Worm (Caenorhabditis elegans) whole organism, L1 larva: ENCODE data around the gene F10E9.3.

Experiments
- C04F5.9 ChIP-seq: sonication (generic microtip); optimal IDR thresholded peaks from 2 replicates; lab custom pipeline; 2016; ENCODE audit warnings: missing genetic modification characterization, missing compliant biosample characterization
- C16A3.4 ChIP-seq: fragments of 150-350 bp; optimal IDR thresholded peaks from 2 replicates; lab custom pipeline; 2014; ENCODE audit warnings: missing biosample characterization, missing genetic modification characterization
- F16B12.6 ChIP-seq: fragments of 150-350 bp; optimal IDR thresholded peaks from 2 replicates; lab custom pipeline; 2014; ENCODE audit warnings: missing biosample characterization, missing genetic modification characterization
- Y116A8C.19 ChIP-seq: sonication (generic microtip); optimal IDR thresholded peaks from 2 replicates; lab custom pipeline; 2016; ENCODE audit warnings: missing compliant biosample characterization, missing genetic modification characterization, borderline replicate concordance
- aha-1 ChIP-seq: fragments of 150-350 bp; optimal IDR thresholded peaks from 2 replicates; lab custom pipeline; 2014; ENCODE audit warnings: missing biosample characterization, missing genetic modification characterization
- alr-1 ChIP-seq: fragments of 200-800 bp; sonication (Bioruptor generic); optimal IDR thresholded peaks from 2 replicates; lab custom pipeline; 2018; ENCODE audit warnings: borderline replicate concordance, mild to moderate bottlenecking, missing genetic modification characterization, missing compliant biosample characterization
- blmp-1 ChIP-seq: fragments of 150-350 bp; optimal IDR thresholded peaks from 2 replicates; lab custom pipeline; 2014; ENCODE audit warnings: missing biosample characterization, missing genetic modification characterization
- ceh-63 ChIP-seq: fragments of 200-800 bp; sonication (Bioruptor generic); optimal IDR thresholded peaks from 2 replicates; lab custom pipeline; 2018; ENCODE audit warnings: mild to moderate bottlenecking, missing genetic modification characterization, missing compliant biosample characterization
- ceh-8 ChIP-seq: fragments of 200-800 bp; sonication (Bioruptor generic); optimal IDR thresholded peaks from 2 replicates; lab custom pipeline; 2018; ENCODE audit warnings: mild to moderate bottlenecking, missing genetic modification characterization, moderate library complexity, missing compliant biosample characterization
- ceh-82 ChIP-seq, 3 experiments: fragments of 150-350 bp in 1 of 3; sonication (generic microtip) in 2 of 3; optimal IDR thresholded peaks; 2 replicates each; lab custom pipeline; 2014 to 2017; ENCODE audit warnings: missing biosample characterization in 3 of 3, missing genetic modification characterization in 3 of 3
- ceh-90 ChIP-seq: sonication (generic microtip); optimal IDR thresholded peaks from 2 replicates; lab custom pipeline; 2016; ENCODE audit warnings: missing genetic modification characterization, missing compliant biosample characterization
- dpl-1 ChIP-seq, 3 experiments: fragments of 150-350 bp in 2 of 3; sonication (generic microtip) in 1 of 3; optimal IDR thresholded peaks; 2 replicates each; lab custom pipeline; 2014 to 2017; ENCODE audit warnings: missing biosample characterization in 3 of 3, missing genetic modification characterization in 3 of 3, missing genetic modification reagents in 3 of 3
- efl-1 ChIP-seq, 4 experiments: fragments of 150-350 bp; optimal IDR thresholded peaks in 3 of 4; peaks in 1 of 4; 1 replicate in 1 of 4; 2 replicates in 3 of 4; lab custom pipeline; 2014; ENCODE audit warnings: missing biosample characterization in 2 of 4, missing genetic modification characterization in 2 of 4, missing genetic modification reagents in 2 of 4
- efl-3 ChIP-seq: fragments of 200-800 bp; sonication (Bioruptor generic); optimal IDR thresholded peaks from 2 replicates; lab custom pipeline; 2018; ENCODE audit warnings: mild to moderate bottlenecking, missing genetic modification characterization, missing compliant biosample characterization
- elt-2 ChIP-seq: sonication (generic microtip); optimal IDR thresholded peaks from 2 replicates; lab custom pipeline; 2016; ENCODE audit warnings: missing genetic modification characterization, mild to moderate bottlenecking, inconsistent platforms, missing compliant biosample characterization, missing genetic modification reagents
- elt-3 ChIP-seq, 6 experiments: fragments of 150-350 bp in 1 of 6; sonication (generic microtip); optimal IDR thresholded peaks; 2 replicates each; lab custom pipeline; 2017 to 2018; ENCODE audit warnings: missing biosample characterization in 6 of 6, missing genetic modification characterization in 6 of 6, inconsistent platforms in 1 of 6
- fkh-10 ChIP-seq: sonication (generic microtip); optimal IDR thresholded peaks from 2 replicates; lab custom pipeline; 2017; ENCODE audit warnings: missing biosample characterization, missing genetic modification reagents, missing genetic modification characterization
- fkh-4 ChIP-seq: sonication (generic microtip); optimal IDR thresholded peaks from 2 replicates; lab custom pipeline; 2016; ENCODE audit warnings: missing compliant biosample characterization, missing genetic modification characterization, borderline replicate concordance
- fkh-8 ChIP-seq: sonication (generic microtip); optimal IDR thresholded peaks from 2 replicates; lab custom pipeline; 2016; ENCODE audit warnings: mild to moderate bottlenecking, missing genetic modification characterization, missing compliant biosample characterization
- fos-1 ChIP-seq: fragments of 150-350 bp; optimal IDR thresholded peaks from 2 replicates; lab custom pipeline; 2014; ENCODE audit warnings: missing biosample characterization, missing genetic modification characterization
- grh-1 ChIP-seq: fragments of 200-800 bp; sonication (Bioruptor generic); IDR thresholded peaks from 2 replicates; pipeline ENCODE4 v1.3.6; 2022; ENCODE audit warnings: missing genetic modification reagents, missing genetic modification characterization, missing compliant biosample characterization
- irx-1 ChIP-seq: sonication (generic microtip); optimal IDR thresholded peaks from 2 replicates; lab custom pipeline; 2016; ENCODE audit warnings: missing genetic modification characterization, missing compliant biosample characterization
- lin-13 ChIP-seq: fragments of 150-350 bp; optimal IDR thresholded peaks from 2 replicates; lab custom pipeline; 2014; ENCODE audit warnings: missing biosample characterization, missing genetic modification reagents, missing genetic modification characterization
- lin-14 ChIP-seq: fragments of 200-800 bp; sonication (Bioruptor generic); optimal IDR thresholded peaks from 2 replicates; lab custom pipeline; 2018; ENCODE audit warnings: mild to moderate bottlenecking, missing genetic modification characterization, moderate library complexity, missing compliant biosample characterization
- lsy-2 ChIP-seq, 2 experiments: fragments of 150-350 bp; optimal IDR thresholded peaks; 2 replicates each; lab custom pipeline; 2014; ENCODE audit warnings: missing biosample characterization in 2 of 2, missing genetic modification characterization in 2 of 2
- mab-9 ChIP-seq: fragments of 200-800 bp; sonication (Bioruptor generic); IDR thresholded peaks from 2 replicates; pipeline ENCODE4 v1.3.6; 2022; ENCODE audit warnings: missing genetic modification reagents, missing genetic modification characterization, missing compliant biosample characterization
- mef-2 ChIP-seq: fragments of 150-350 bp; optimal IDR thresholded peaks from 2 replicates; lab custom pipeline; 2014; ENCODE audit warnings: missing biosample characterization, missing genetic modification characterization
- mep-1 ChIP-seq: fragments of 150-350 bp; optimal IDR thresholded peaks from 2 replicates; lab custom pipeline; 2014; ENCODE audit warnings: missing biosample characterization, missing genetic modification characterization
- nhr-11 ChIP-seq: fragments of 150-350 bp; optimal IDR thresholded peaks from 2 replicates; lab custom pipeline; 2014; ENCODE audit warnings: missing biosample characterization, missing genetic modification characterization
- nhr-12 ChIP-seq: sonication (generic microtip); optimal IDR thresholded peaks from 2 replicates; lab custom pipeline; 2017; ENCODE audit warnings: missing biosample characterization, missing genetic modification characterization
- nhr-19 ChIP-seq: fragments of 200-800 bp; sonication (Bioruptor generic); conservative IDR thresholded peaks from 2 replicates; pipeline ENCODE4 v1.3.6; 2022; ENCODE audit warnings: missing genetic modification characterization, missing compliant biosample characterization
- nhr-20 ChIP-seq: sonication (generic microtip); optimal IDR thresholded peaks from 2 replicates; lab custom pipeline; 2016; ENCODE audit warnings: mild to moderate bottlenecking, missing genetic modification characterization, missing compliant biosample characterization
- nhr-28 ChIP-seq: fragments of 150-350 bp; optimal IDR thresholded peaks from 2 replicates; lab custom pipeline; 2014; ENCODE audit warnings: missing biosample characterization, missing genetic modification characterization
- nhr-71 ChIP-seq: sonication (generic microtip); optimal IDR thresholded peaks from 2 replicates; lab custom pipeline; 2016; ENCODE audit warnings: mild to moderate bottlenecking, missing genetic modification characterization, moderate library complexity, missing compliant biosample characterization
- nhr-76 ChIP-seq: sonication (generic microtip); optimal IDR thresholded peaks from 2 replicates; lab custom pipeline; 2017; ENCODE audit warnings: missing biosample characterization, missing genetic modification characterization
- nhr-77 ChIP-seq: fragments of 150-350 bp; optimal IDR thresholded peaks from 2 replicates; lab custom pipeline; 2014; ENCODE audit warnings: missing biosample characterization, missing genetic modification characterization
- nhr-84 ChIP-seq: sonication (generic microtip); optimal IDR thresholded peaks from 2 replicates; lab custom pipeline; 2017; ENCODE audit warnings: missing biosample characterization, missing genetic modification characterization
- nhr-85 ChIP-seq: sonication (generic microtip); peaks from one replicate; lab custom pipeline; 2016; ENCODE audit warnings: missing genetic modification characterization, inconsistent platforms, missing compliant biosample characterization
- nhr-90 ChIP-seq: sonication (generic microtip); optimal IDR thresholded peaks from 2 replicates; lab custom pipeline; 2016; ENCODE audit warnings: mild to moderate bottlenecking, missing genetic modification characterization, missing compliant biosample characterization; ENCODE audit not compliant: poor library complexity
- pax-3 ChIP-seq: fragments of 200-800 bp; sonication (Bioruptor generic); optimal IDR thresholded peaks from 2 replicates; lab custom pipeline; 2018; ENCODE audit warnings: mild to moderate bottlenecking, missing genetic modification characterization, moderate library complexity, missing compliant biosample characterization
- snpc-4 ChIP-seq: fragments of 150-350 bp; optimal IDR thresholded peaks from 2 replicates; lab custom pipeline; 2014; ENCODE audit warnings: missing biosample characterization, missing genetic modification characterization
- swsn-7 ChIP-seq: sonication (generic microtip); optimal IDR thresholded peaks from 2 replicates; lab custom pipeline; 2016; ENCODE audit warnings: missing genetic modification characterization, missing compliant biosample characterization
- unc-130 ChIP-seq: fragments of 150-350 bp; optimal IDR thresholded peaks from 2 replicates; lab custom pipeline; 2017; ENCODE audit warnings: missing biosample characterization, missing genetic modification characterization, inconsistent platforms
- unc-30 ChIP-seq: sonication (generic microtip); optimal IDR thresholded peaks from 2 replicates; lab custom pipeline; 2017; ENCODE audit warnings: missing biosample characterization, missing genetic modification characterization
- unc-62 ChIP-seq: fragments of 150-350 bp; optimal IDR thresholded peaks from 2 replicates; lab custom pipeline; 2014; ENCODE audit warnings: missing biosample characterization, missing genetic modification reagents, missing genetic modification characterization
- unc-86 ChIP-seq: sonication (generic microtip); optimal IDR thresholded peaks from 2 replicates; lab custom pipeline; 2016; ENCODE audit warnings: missing genetic modification characterization, missing compliant biosample characterization
- unc-98 ChIP-seq: fragments of 200-800 bp; sonication (Bioruptor generic); IDR thresholded peaks from 2 replicates; pipeline ENCODE4 v1.3.6; 2022; ENCODE audit warnings: missing genetic modification characterization, missing compliant biosample characterization
- zag-1 ChIP-seq: fragments of 150-350 bp; optimal IDR thresholded peaks from 2 replicates; lab custom pipeline; 2014; ENCODE audit warnings: missing biosample characterization, missing genetic modification characterization
- ztf-4 ChIP-seq: fragments of 150-350 bp; optimal IDR thresholded peaks from 2 replicates; lab custom pipeline; 2014; ENCODE audit warnings: missing biosample characterization, missing genetic modification characterization

Gene F10E9.3

ce11 chrIII:8356407-8356881 lies 45.6 kb downstream of the F10E9.3 start (continued):
- TF ChIP-seq efl-1 (optimal IDR thresholded peaks at IDR 0.05; lab: Kevin White, UChicago) (peak; percentile 72 to 85), efl-1 (GFP tag; optimal IDR thresholded peaks at IDR 0.05 in 1 of 2; lab: Kevin White, UChicago) (peak; percentile 53 to 54), irx-1 (tag; lab: Kevin White, UChicago) (peak; percentile 53), fkh-4 (tag; lab: Kevin White, UChicago) (no peak), mab-9 (GFP tag; lab: Robert Waterston, UW) (no peak), blmp-1 (peak; percentile 74), unc-130 (tag; lab: Kevin White, UChicago) (peak; percentile 42), swsn-7 (tag; lab: Kevin White, UChicago) (peak; percentile 73), nhr-11 (no peak), nhr-84 (tag; lab: Kevin White, UChicago) (no peak), dpl-1 (GFP tag; optimal IDR thresholded peaks at IDR 0.05; lab: Kevin White, UChicago) (peak; percentile 47 to 68 (median 55)), alr-1 (tag; lab: Kevin White, UChicago) (no peak), nhr-76 (tag; lab: Kevin White, UChicago) (no peak), pax-3 (tag; lab: Kevin White, UChicago) (no peak), F16B12.6 (peak; percentile 16), snpc-4 (peak; percentile 26), elt-3 (tag; optimal IDR thresholded peaks at IDR 0.05; lab: Kevin White, UChicago) (peak in 2 of 6 experiments; percentile 5 to 24), Y116A8C.19 (tag; lab: Kevin White, UChicago) (no peak), nhr-77 (tag; lab: Kevin White, UChicago) (peak; percentile 75), zag-1 (peak; percentile 3), nhr-71 (peak; percentile 87), nhr-85 (peak; percentile 84), ceh-63 (GFP tag; lab: Kevin White, UChicago) (no peak), fkh-10 (GFP tag; lab: Kevin White, UChicago) (peak; percentile 68), nhr-28 (no peak), C04F5.9 (peak; percentile 39), grh-1 (GFP tag; lab: Robert Waterston, UW) (no peak)

DNA sequence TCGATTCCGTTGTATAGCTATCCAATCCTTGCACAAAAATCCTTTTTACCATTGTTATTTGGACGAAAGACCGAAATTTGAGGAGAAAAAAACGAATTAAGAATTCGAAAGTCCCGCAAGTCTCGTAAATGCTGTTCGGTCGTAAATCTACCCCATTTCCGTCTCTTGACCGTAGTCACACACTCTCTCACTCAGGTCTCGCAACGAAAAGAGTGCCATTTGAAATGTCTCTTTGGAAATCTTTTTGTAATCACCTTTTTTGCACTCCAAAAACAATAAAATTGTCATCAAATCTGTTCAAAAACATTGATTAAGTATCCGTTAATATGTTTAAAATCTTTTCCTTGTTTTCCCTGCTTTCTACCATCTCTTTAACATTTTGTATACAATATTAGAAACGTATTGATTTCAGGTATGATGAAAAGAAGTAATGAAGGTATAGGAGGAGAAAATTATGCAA lies 47.4 kb downstream of the F10E9.3 start, which contains the start of the genes R05D3.8 and rfp-1:
TSS of gene R05D3.8 (minus strand) at position 115 of the 460 bp plus-strand sequence.
TSS of gene rfp-1 (plus strand) at position 410 of the 460 bp plus-strand sequence.
- TF ChIP-seq unc-30, result no peak
- peak; percentile 71 for TF ChIP-seq unc-130 (tag; lab: Kevin White, UChicago)
- no peak for TF ChIP-seq ceh-8
- TF ChIP-seq elt-2 (tag; lab: Kevin White, UChicago), result peak; percentile 21
- no peak for TF ChIP-seq efl-3 (GFP tag; lab: Kevin White, UChicago)
- TF ChIP-seq fos-1 (tag; lab: Kevin White, UChicago), result peak; percentile 82
- TF ChIP-seq Y116A8C.19 (tag; lab: Kevin White, UChicago), result no peak
- peak; percentile 98 to 99 for TF ChIP-seq lsy-2 (tag; optimal IDR thresholded peaks at IDR 0.05; lab: Kevin White, UChicago)
- no peak for TF ChIP-seq unc-62
- peak; percentile 68 for TF ChIP-seq nhr-19 (GFP tag; lab: Robert Waterston, UW)
- TF ChIP-seq swsn-7 (tag; lab: Kevin White, UChicago), result peak; percentile 71
- peak; percentile 89 to 92 for TF ChIP-seq efl-1 (optimal IDR thresholded peaks at IDR 0.05; lab: Kevin White, UChicago)
- peak; percentile 80 to 97 for TF ChIP-seq efl-1 (GFP tag; optimal IDR thresholded peaks at IDR 0.05 in 1 of 2; lab: Kevin White, UChicago)
- peak; percentile 43 for TF ChIP-seq ztf-4 (tag; lab: Kevin White, UChicago)
- TF ChIP-seq unc-86 (tag; lab: Kevin White, UChicago), result peak; percentile 63
- TF ChIP-seq ceh-90 (tag; lab: Kevin White, UChicago), result no peak
- no peak for TF ChIP-seq mef-2 (tag; lab: Kevin White, UChicago)
- peak; percentile 77 for TF ChIP-seq fkh-8 (tag; lab: Kevin White, UChicago)
- peak; percentile 91 for TF ChIP-seq mep-1
- TF ChIP-seq nhr-28, result no peak
- peak; percentile 73 for TF ChIP-seq lin-13 (GFP tag; lab: Kevin White, UChicago)
- TF ChIP-seq C04F5.9, result peak; percentile 58
- no peak for TF ChIP-seq fkh-4 (tag; lab: Kevin White, UChicago)
- peak; percentile 91 for TF ChIP-seq C16A3.4 (tag; lab: Kevin White, UChicago)
- peak; percentile 79 for TF ChIP-seq nhr-20 (tag; lab: Kevin White, UChicago)
- no peak for TF ChIP-seq unc-98 (GFP tag; lab: Robert Waterston, UW)
- TF ChIP-seq aha-1 (tag; lab: Kevin White, UChicago), result no peak
- no peak for TF ChIP-seq nhr-11
- TF ChIP-seq alr-1 (tag; lab: Kevin White, UChicago), result no peak
- peak; percentile 88 for TF ChIP-seq nhr-85
- TF ChIP-seq nhr-84 (tag; lab: Kevin White, UChicago), result no peak
- TF ChIP-seq nhr-90 (tag; lab: Kevin White, UChicago), result peak; percentile 63
- peak; percentile 28 for TF ChIP-seq irx-1 (tag; lab: Kevin White, UChicago)
- TF ChIP-seq ceh-82 (tag; optimal IDR thresholded peaks at IDR 0.05; lab: Kevin White, UChicago), result peak; percentile 58 to 88 (median 61)
- TF ChIP-seq nhr-12, result no peak
- TF ChIP-seq lin-14 (GFP tag; lab: Kevin White, UChicago), result peak; percentile 85
- peak; percentile 53 for TF ChIP-seq F16B12.6
